Fruit fly (Drosophila melanogaster) whole organism, wandering third instar larva: Measurements from ENCODE around the gene CG6739.
A peak's percentile ranks its signal among the peaks of the same experiment; 100 is the strongest.

Experiments
- Abd-B ChIP-seq: fragments of >200 bp; optimal IDR thresholded peaks from 2 replicates; lab custom pipeline; 2017; ENCODE audit warnings: missing biosample characterization, missing genetic modification characterization
- Dfd ChIP-seq: fragments of >200 bp; optimal IDR thresholded peaks from 2 replicates; lab custom pipeline; 2017; ENCODE audit warnings: missing biosample characterization, missing genetic modification characterization
- GATAd ChIP-seq: sonication (Bioruptor generic); optimal IDR thresholded peaks from 2 replicates; lab custom pipeline; 2016; ENCODE audit warnings: missing biosample characterization, missing genetic modification characterization
- Hnf4 ChIP-seq: fragments of 200-800 bp; sonication (Bioruptor generic); optimal IDR thresholded peaks from 2 replicates; lab custom pipeline; 2016; ENCODE audit warnings: missing biosample characterization, mild to moderate bottlenecking, missing genetic modification characterization
- Sp1 ChIP-seq: fragments of 200-800 bp; sonication (Bioruptor generic); optimal IDR thresholded peaks from 3 replicates; lab custom pipeline; 2019; ENCODE audit warnings: missing biosample characterization, mild to moderate bottlenecking, missing genetic modification characterization, moderate library complexity
- brk ChIP-seq: fragments of 200-800 bp; sonication (Bioruptor generic); optimal IDR thresholded peaks from 2 replicates; lab custom pipeline; 2016; ENCODE audit warnings: missing biosample characterization, mild to moderate bottlenecking, missing genetic modification characterization
- dmrt93B ChIP-seq: fragments of 200-800 bp; sonication (Bioruptor generic); optimal IDR thresholded peaks from 2 replicates; lab custom pipeline; 2018; ENCODE audit warnings: missing biosample characterization, mild to moderate bottlenecking, missing genetic modification characterization
- ey ChIP-seq: fragments of 200-800 bp; sonication (Bioruptor generic); optimal IDR thresholded peaks from 2 replicates; lab custom pipeline; 2016; ENCODE audit warnings: missing biosample characterization, missing genetic modification characterization
- h ChIP-seq: fragments of 200-800 bp; sonication (Bioruptor generic); optimal IDR thresholded peaks from 3 replicates; lab custom pipeline; 2016; ENCODE audit warnings: missing biosample characterization, mild to moderate bottlenecking, missing genetic modification characterization
- jim ChIP-seq: fragments of 175-275, 200-325 bp; sonication (Bioruptor generic); optimal IDR thresholded peaks from 2 replicates; lab custom pipeline; 2016; ENCODE audit warnings: missing biosample characterization, mild to moderate bottlenecking, missing genetic modification characterization
- lola ChIP-seq: fragments of >200 bp; optimal IDR thresholded peaks from 2 replicates; lab custom pipeline; 2017; ENCODE audit warnings: missing biosample characterization, missing genetic modification characterization
- pan ChIP-seq: fragments of >200 bp; optimal IDR thresholded peaks from 2 replicates; lab custom pipeline; 2017
- psq ChIP-seq: fragments of 200-800 bp; sonication (Bioruptor generic); optimal IDR thresholded peaks from 3 replicates; lab custom pipeline; 2017; ENCODE audit warnings: missing biosample characterization, mild to moderate bottlenecking, missing genetic modification characterization, moderate library complexity
- tai ChIP-seq: sonication (Bioruptor generic); optimal IDR thresholded peaks from 2 replicates; lab custom pipeline; 2016; ENCODE audit warnings: missing biosample characterization, missing genetic modification characterization

dm6 chr2L:7564856-7565255 lies 43.3 kb upstream of the CG6739 start:
- TF ChIP-seq ey (GFP tag; lab: Kevin White, UChicago) (peak; percentile 3), Dfd (no peak), brk (GFP tag; lab: Kevin White, UChicago) (no peak), pan (no peak), Abd-B (no peak), h (GFP tag; lab: Kevin White, UChicago) (peak; percentile 38), lola (no peak), GATAd (GFP tag; lab: Kevin White, UChicago) (no peak), tai (no peak), psq (GFP tag; lab: Kevin White, UChicago) (peak; percentile 18), Hnf4 (GFP tag; lab: Kevin White, UChicago) (no peak), Sp1 (GFP tag; lab: Kevin White, UChicago) (no peak), jim (GFP tag; lab: Kevin White, UChicago) (no peak), dmrt93B (no peak)
